Worm (Caenorhabditis elegans) whole organism, dauer: ENCODE results near the gene cec-5.
"Not testable (repeated sequence)": the region's sequence is repeated elsewhere in the genome, so short reads cannot be mapped to it uniquely, and the experiment has no call there.

Source experiments
- unc-62 ChIP-seq: sonication (generic microtip); optimal IDR thresholded peaks from 2 replicates; lab custom pipeline; 2017; ENCODE audit warnings: missing biosample characterization, missing genetic modification reagents, missing genetic modification characterization

The cec-5 gene

ce11 chrIV:7567557-7568010 lies 12.3 kb downstream of the cec-5 start, which contains the start of gene F32E10.8:
TSS of gene F32E10.8 (plus strand) at chrIV:7567607.
- no peak for TF ChIP-seq unc-62 (GFP tag; lab: Kevin White, UChicago)

DNA sequence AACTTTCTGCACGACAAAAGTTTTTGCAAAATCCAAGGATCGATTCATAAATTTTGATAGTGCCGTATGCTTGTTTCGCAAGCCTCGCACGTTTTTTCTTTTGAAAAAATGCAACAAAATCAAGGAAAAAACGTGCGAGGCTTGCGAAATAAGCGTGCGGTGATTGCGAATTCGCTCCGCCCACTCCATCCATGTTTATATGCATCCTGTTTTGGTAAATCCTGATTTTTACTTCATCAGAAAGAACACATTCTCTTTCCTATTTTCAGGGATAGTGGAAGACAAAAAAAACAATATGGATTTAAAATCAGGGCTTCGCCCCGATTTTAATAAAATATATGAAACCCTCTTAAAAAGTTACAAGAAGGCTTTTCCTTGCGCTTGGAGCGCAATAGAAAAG lies 16.1 kb downstream of the cec-5 start, which contains the start of gene F32E10.9:
Gene F32E10.9, minus strand, starts transcription at position 101 of the 400 bp plus-strand sequence.
- not testable (repeated sequence) for TF ChIP-seq unc-62 (GFP tag; lab: Kevin White, UChicago)

DNA sequence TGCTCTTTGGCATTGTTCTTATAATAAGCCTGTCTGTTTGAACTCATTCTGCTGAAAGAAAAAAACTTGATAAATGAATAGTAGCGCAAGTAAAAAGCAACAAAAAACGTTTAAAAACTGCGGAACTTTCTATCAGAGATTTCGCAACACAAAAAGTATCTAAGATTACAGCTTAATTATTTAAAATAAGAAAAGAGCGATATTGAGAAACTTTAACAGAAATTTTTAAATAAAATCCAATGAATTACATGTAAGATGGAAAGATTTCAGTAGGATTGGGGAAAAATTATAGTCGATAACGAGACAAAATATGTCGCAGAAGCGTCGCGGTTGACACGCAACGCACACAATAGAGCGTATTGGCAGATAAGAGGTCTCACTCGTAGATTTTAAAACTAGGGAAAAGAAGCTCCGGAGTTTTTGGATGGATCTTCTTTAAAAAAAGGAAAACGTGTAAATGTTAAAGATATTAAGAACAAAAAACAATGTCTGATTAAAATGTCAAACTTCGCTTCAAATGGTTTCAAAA lies 18.2 kb downstream of the cec-5 start, which contains the start of gene ima-3:
Gene ima-3, minus strand, starts transcription at position 51 of the 529 bp plus-strand sequence.
- no peak for TF ChIP-seq unc-62 (GFP tag; lab: Kevin White, UChicago)

- TF ChIP-seq unc-62 (GFP tag; lab: Kevin White, UChicago) = no peak
Observed at ce11 chrIV:7559237-7559636, 20.7 kb downstream of the cec-5 start.

DNA sequence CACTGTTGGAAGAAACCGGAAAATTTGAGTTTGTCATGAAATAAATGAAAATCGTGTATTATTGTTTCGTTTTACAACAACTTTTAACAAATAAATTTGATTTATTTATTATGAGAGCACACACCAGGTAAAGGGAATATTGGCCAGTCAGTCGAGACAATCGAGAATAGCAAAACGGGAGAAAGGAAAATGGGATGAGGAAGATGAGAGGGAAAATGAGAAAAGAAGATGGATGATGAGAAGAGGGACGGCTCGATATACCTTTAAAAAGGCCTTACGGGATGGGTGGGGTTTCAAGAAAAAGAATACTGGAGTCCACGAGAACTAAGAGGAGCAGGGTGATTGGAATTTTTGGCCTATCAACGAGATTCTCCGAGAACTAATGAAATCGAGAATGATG lies 21.3 kb downstream of the cec-5 start:
- TF ChIP-seq unc-62 (GFP tag; lab: Kevin White, UChicago) = no peak

ce11 chrIV:7556265-7556866 lies 23.5 kb downstream of the cec-5 start, which contains the start of the genes F49E8.7, F49E8.8 and nprl-2:
TSS of gene F49E8.7 (minus strand) at chrIV:7556365.
TSS of gene F49E8.8 (plus strand) at chrIV:7556637.
TSS of gene nprl-2 (plus strand) at chrIV:7556816.
- no peak for TF ChIP-seq unc-62 (GFP tag; lab: Kevin White, UChicago)

- no peak for TF ChIP-seq unc-62 (GFP tag; lab: Kevin White, UChicago)
Observed at ce11 chrIV:7554351-7554750, 25.6 kb downstream of the cec-5 start, which contains the start of gene F49E8.6. TSS of gene F49E8.6 (minus strand) at chrIV:7554667.

DNA sequence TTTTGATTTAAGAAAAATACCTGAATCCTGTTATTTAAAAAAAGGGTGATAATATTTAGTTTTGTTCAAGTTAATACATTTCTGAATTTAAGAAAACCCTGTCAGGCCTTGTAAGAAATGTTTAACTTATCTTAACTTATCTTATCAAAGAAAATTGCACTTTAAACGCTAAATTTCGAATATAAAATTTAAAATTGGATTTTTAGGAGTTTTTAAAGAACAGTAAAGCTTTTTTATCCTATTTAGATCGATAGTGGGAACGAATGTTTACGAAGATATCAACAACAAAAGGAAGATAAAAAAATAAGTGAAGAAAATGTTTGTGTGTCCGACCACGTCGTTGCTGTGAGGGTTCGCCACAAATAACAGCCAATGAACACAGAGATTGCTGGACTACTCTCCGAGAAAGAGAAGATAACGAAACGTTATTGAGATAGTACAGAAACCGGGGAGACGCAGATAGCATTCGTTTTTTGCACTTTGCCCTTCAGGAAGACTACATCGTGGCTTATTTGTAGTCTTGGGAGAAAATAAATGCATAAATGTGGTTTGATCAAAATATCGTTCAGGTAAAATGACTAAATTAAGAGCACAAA lies 26.9 kb downstream of the cec-5 start, which contains the start of gene dif-1:
Gene dif-1, minus strand, starts transcription at position 51 of the 596 bp plus-strand sequence.
- no peak for TF ChIP-seq unc-62 (GFP tag; lab: Kevin White, UChicago)

- no peak for TF ChIP-seq unc-62 (GFP tag; lab: Kevin White, UChicago)
Observed at ce11 chrIV:7552100-7552499, 27.8 kb downstream of the cec-5 start.

ce11 chrIV:7551254-7551653 lies 28.7 kb downstream of the cec-5 start:
- no peak for TF ChIP-seq unc-62 (GFP tag; lab: Kevin White, UChicago)

ce11 chrIV:7550445-7550844 lies 29.5 kb downstream of the cec-5 start, which contains the start of gene pam-1:
TSS of gene pam-1 (minus strand) at chrIV:7550812.
- no peak for TF ChIP-seq unc-62 (GFP tag; lab: Kevin White, UChicago)

- no peak for TF ChIP-seq unc-62 (GFP tag; lab: Kevin White, UChicago)
Observed at ce11 chrIV:7549844-7550243, 30.1 kb downstream of the cec-5 start.

- no peak for TF ChIP-seq unc-62 (GFP tag; lab: Kevin White, UChicago)
Observed at ce11 chrIV:7547843-7548578, 31.9 kb downstream of the cec-5 start, which contains the start of the genes cdd-2 and oef-1. TSS of gene cdd-2 (minus strand) at chrIV:7547893. TSS of gene oef-1 (plus strand) at chrIV:7548417.

ce11 chrIV:7543662-7544061 lies 36.2 kb downstream of the cec-5 start:
- no peak for TF ChIP-seq unc-62 (GFP tag; lab: Kevin White, UChicago)

DNA sequence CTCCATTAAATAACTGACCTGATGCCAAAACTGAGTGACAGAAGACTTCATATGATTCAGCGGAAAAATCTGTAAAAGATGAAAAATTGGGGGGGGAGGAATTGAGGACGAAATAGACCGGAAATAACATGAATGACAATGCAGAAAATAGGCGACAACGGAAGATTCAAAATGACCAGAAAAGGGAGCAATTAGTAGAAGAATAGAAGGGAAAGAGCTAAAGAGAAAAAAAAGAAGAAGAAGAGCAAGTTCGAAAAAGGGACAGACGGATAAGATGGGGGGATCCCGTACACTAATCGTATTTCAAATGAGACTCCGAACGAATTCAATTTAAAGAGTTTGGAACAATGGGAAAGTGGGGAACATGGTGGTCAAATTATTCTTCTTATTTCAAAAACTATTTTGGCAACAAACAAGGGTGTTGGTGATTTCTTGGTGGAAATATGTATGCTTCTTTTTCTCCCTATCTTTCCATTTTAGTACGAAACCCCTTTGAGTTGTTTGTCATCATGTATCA lies 37.4 kb downstream of the cec-5 start, which contains the start of gene R05G6.10:
Gene R05G6.10, minus strand, starts transcription at position 51 of the 517 bp plus-strand sequence.
- no peak for TF ChIP-seq unc-62 (GFP tag; lab: Kevin White, UChicago)
